Fruit fly (Drosophila melanogaster) whole organism, embryonic: ENCODE results near the gene barr.

Experiments
- Abd-B ChIP-seq: fragments of 200-800 bp; sonication (Bioruptor generic); optimal IDR thresholded peaks from 2 replicates; lab custom pipeline; 2018; ENCODE audit warnings: missing biosample characterization, mild to moderate bottlenecking, missing genetic modification characterization, moderate library complexity
- Aef1 ChIP-seq: fragments of 200-800 bp; sonication (Bioruptor generic); IDR thresholded peaks from 3 replicates; pipeline ENCODE4 v1.3.6; 2022; ENCODE audit warnings: missing biosample characterization, missing genetic modification characterization
- CG10209 ChIP-seq: fragments of 200-800 bp; sonication (Bioruptor generic); optimal IDR thresholded peaks from 3 replicates; lab custom pipeline; 2017; ENCODE audit warnings: missing biosample characterization, mild to moderate bottlenecking, missing genetic modification characterization, missing genetic modification reagents
- CG10267 ChIP-seq: fragments of 200-800 bp; sonication (Bioruptor generic); optimal IDR thresholded peaks from 2 replicates; lab custom pipeline; 2018; ENCODE audit warnings: missing biosample characterization, mild to moderate bottlenecking, missing genetic modification characterization, moderate library complexity
- CG10462 ChIP-seq: fragments of 200-800 bp; sonication (Bioruptor generic); optimal IDR thresholded peaks from 2 replicates; lab custom pipeline; 2016; ENCODE audit warnings: missing biosample characterization, missing genetic modification characterization
- CG11504 ChIP-seq: fragments of 200-800 bp; sonication (Bioruptor generic); optimal IDR thresholded peaks from 3 replicates; lab custom pipeline; 2019; ENCODE audit warnings: missing biosample characterization, mild to moderate bottlenecking, missing genetic modification characterization, moderate library complexity
- CG12236 ChIP-seq: fragments of 200-800 bp; sonication (Bioruptor generic); optimal IDR thresholded peaks from 2 replicates; lab custom pipeline; 2016; ENCODE audit warnings: missing biosample characterization, missing genetic modification characterization
- CG12659 ChIP-seq: fragments of 200-800 bp; sonication (Bioruptor generic); optimal IDR thresholded peaks from 3 replicates; lab custom pipeline; 2017; ENCODE audit warnings: mild to moderate bottlenecking, missing biosample characterization, missing genetic modification reagents, missing genetic modification characterization
- CG13296 ChIP-seq: fragments of 200-800 bp; sonication (Bioruptor generic); optimal IDR thresholded peaks from 3 replicates; lab custom pipeline; 2018; ENCODE audit warnings: missing biosample characterization, mild to moderate bottlenecking, missing genetic modification characterization
- CG14710 ChIP-seq: fragments of 200-800 bp; sonication (Bioruptor generic); optimal IDR thresholded peaks from 3 replicates; lab custom pipeline; 2019; ENCODE audit warnings: missing biosample characterization, mild to moderate bottlenecking, missing genetic modification characterization, moderate library complexity
- CG15514 ChIP-seq: fragments of 200-800 bp; sonication (Bioruptor generic); optimal IDR thresholded peaks from 3 replicates; lab custom pipeline; 2017; ENCODE audit warnings: missing biosample characterization, missing genetic modification characterization, mild to moderate bottlenecking, moderate library complexity, missing genetic modification reagents
- CG18476 ChIP-seq: fragments of 200-800 bp; sonication (Bioruptor generic); optimal IDR thresholded peaks from 2 replicates; lab custom pipeline; 2016; ENCODE audit warnings: missing biosample characterization, mild to moderate bottlenecking, missing genetic modification characterization
- CG2116 ChIP-seq: fragments of 200-800 bp; sonication (Bioruptor generic); optimal IDR thresholded peaks from 3 replicates; lab custom pipeline; 2018; ENCODE audit warnings: missing biosample characterization, mild to moderate bottlenecking, missing genetic modification characterization
- CG2712 ChIP-seq: fragments of 200-800 bp; optimal IDR thresholded peaks from 3 replicates; lab custom pipeline; 2019; ENCODE audit warnings: missing biosample characterization, mild to moderate bottlenecking, missing genetic modification characterization, moderate library complexity
- CG2889 ChIP-seq: fragments of 200-800 bp; sonication (Bioruptor generic); IDR thresholded peaks from 3 replicates; pipeline ENCODE4 v1.3.6; 2022; ENCODE audit warnings: missing biosample characterization, missing genetic modification characterization
- CG31388 ChIP-seq: fragments of 200-800 bp; sonication (Bioruptor generic); optimal IDR thresholded peaks from 2 replicates; lab custom pipeline; 2016; ENCODE audit warnings: missing biosample characterization, missing genetic modification characterization
- CG3281 ChIP-seq: fragments of 200-800 bp; sonication (Bioruptor generic); optimal IDR thresholded peaks from 3 replicates; lab custom pipeline; 2017; ENCODE audit warnings: missing biosample characterization, mild to moderate bottlenecking, missing genetic modification characterization
- CG4328 ChIP-seq: fragments of 200-800 bp; sonication (Bioruptor generic); optimal IDR thresholded peaks from 3 replicates; lab custom pipeline; 2017; ENCODE audit warnings: missing biosample characterization, missing genetic modification reagents, missing genetic modification characterization
- CG7963 ChIP-seq: fragments of 200-800 bp; sonication (Bioruptor generic); IDR thresholded peaks from 3 replicates; pipeline ENCODE4 v1.3.6; 2022; ENCODE audit warnings: missing biosample characterization, missing genetic modification characterization; ENCODE audit not compliant: partially characterized antibody
- CG8924 ChIP-seq: fragments of 200-800 bp; optimal IDR thresholded peaks from 3 replicates; lab custom pipeline; 2019; ENCODE audit warnings: missing biosample characterization, mild to moderate bottlenecking, missing genetic modification characterization, moderate library complexity
- Camta ChIP-seq: fragments of 200-800 bp; sonication (Bioruptor generic); optimal IDR thresholded peaks from 2 replicates; lab custom pipeline; 2016; ENCODE audit warnings: missing biosample characterization, missing genetic modification characterization
- CoRest ChIP-seq: fragments of 200-800 bp; sonication (Bioruptor generic); optimal IDR thresholded peaks from 3 replicates; lab custom pipeline; 2018; ENCODE audit warnings: missing biosample characterization, mild to moderate bottlenecking, missing genetic modification characterization, moderate library complexity
- CrebB ChIP-seq: fragments of 200-800 bp; sonication (Bioruptor generic); optimal IDR thresholded peaks from 3 replicates; lab custom pipeline; 2018; ENCODE audit warnings: missing biosample characterization, mild to moderate bottlenecking, missing genetic modification characterization
- Dll ChIP-seq: fragments of 200-800 bp; sonication (Bioruptor generic); IDR thresholded peaks from 4 replicates; pipeline ENCODE4 v1.3.6; 2022; ENCODE audit warnings: missing biosample characterization, missing genetic modification characterization; ENCODE audit not compliant: partially characterized antibody
- Doc3 ChIP-seq: fragments of 200-800 bp; sonication (Bioruptor generic); IDR thresholded peaks from 3 replicates; pipeline ENCODE4 v1.3.6; 2022; ENCODE audit warnings: missing biosample characterization, missing genetic modification characterization; ENCODE audit not compliant: partially characterized antibody
- E2f2 ChIP-seq: fragments of 200-800 bp; sonication (Bioruptor generic); IDR thresholded peaks from 2 replicates; pipeline ENCODE4 v1.3.6; 2022; ENCODE audit warnings: missing biosample characterization, missing genetic modification characterization
- Elba2 ChIP-seq: fragments of 200-800 bp; sonication (Bioruptor generic); optimal IDR thresholded peaks from 3 replicates; lab custom pipeline; 2016; ENCODE audit warnings: missing biosample characterization, missing genetic modification characterization
- Fer1 ChIP-seq: fragments of 200-800 bp; sonication (Bioruptor generic); optimal IDR thresholded peaks from 2 replicates; lab custom pipeline; 2017; ENCODE audit warnings: missing biosample characterization, mild to moderate bottlenecking, missing genetic modification characterization
- HmgD ChIP-seq: fragments of 200-800 bp; sonication (Bioruptor generic); optimal IDR thresholded peaks from 3 replicates; lab custom pipeline; 2016; ENCODE audit warnings: missing biosample characterization, missing genetic modification characterization
- Jarid2 ChIP-seq: fragments of 200-800 bp; sonication (Bioruptor generic); optimal IDR thresholded peaks from 3 replicates; lab custom pipeline; 2017; ENCODE audit warnings: mild to moderate bottlenecking, missing biosample characterization, missing genetic modification reagents, missing genetic modification characterization
- MESR4 ChIP-seq: fragments of 200-800 bp; sonication (Bioruptor generic); optimal IDR thresholded peaks from 2 replicates; lab custom pipeline; 2018; ENCODE audit warnings: missing biosample characterization, mild to moderate bottlenecking, missing genetic modification characterization, moderate library complexity
- NC2α ChIP-seq: fragments of 200-800 bp; sonication (Bioruptor generic); optimal IDR thresholded peaks from 2 replicates; lab custom pipeline; 2016; ENCODE audit warnings: missing biosample characterization, missing genetic modification characterization
- Nf-YC ChIP-seq: fragments of 200-800 bp; optimal IDR thresholded peaks from 3 replicates; lab custom pipeline; 2019; ENCODE audit warnings: missing biosample characterization, mild to moderate bottlenecking, missing genetic modification characterization, moderate library complexity
- Opbp ChIP-seq: fragments of 200-800 bp; sonication (Bioruptor generic); IDR thresholded peaks from 3 replicates; pipeline ENCODE4 v1.3.6; 2022; ENCODE audit warnings: missing biosample characterization, missing genetic modification characterization; ENCODE audit not compliant: partially characterized antibody
- Sry-β ChIP-seq: fragments of 200-800 bp; sonication (Bioruptor generic); optimal IDR thresholded peaks from 2 replicates; lab custom pipeline; 2018; ENCODE audit warnings: missing biosample characterization, mild to moderate bottlenecking, missing genetic modification characterization, moderate library complexity
- ara ChIP-seq: fragments of 200-800 bp; sonication (Bioruptor generic); IDR thresholded peaks from 2 replicates; pipeline ENCODE4 v1.3.6; 2022; ENCODE audit warnings: missing biosample characterization, missing genetic modification characterization
- cato ChIP-seq: fragments of 200-800 bp; sonication (Bioruptor generic); optimal IDR thresholded peaks from 2 replicates; lab custom pipeline; 2016; ENCODE audit warnings: missing biosample characterization, missing genetic modification characterization, borderline replicate concordance
- chinmo ChIP-seq: fragments of 200-800 bp; sonication (Bioruptor generic); IDR thresholded peaks from 4 replicates; pipeline ENCODE4 v1.3.6; 2022; ENCODE audit warnings: missing biosample characterization, missing genetic modification characterization; ENCODE audit not compliant: partially characterized antibody
- dpn ChIP-seq, 2 experiments: fragments of 200-800 bp; sonication (Bioruptor generic); optimal IDR thresholded peaks; 3 replicates each; lab custom pipeline; 2016; ENCODE audit warnings: missing biosample characterization in 2 of 2, missing genetic modification characterization in 2 of 2
- gro ChIP-seq: fragments of 200-800 bp; sonication (Bioruptor generic); optimal IDR thresholded peaks from 2 replicates; lab custom pipeline; 2016; ENCODE audit warnings: missing biosample characterization, missing genetic modification characterization
- mirr ChIP-seq: fragments of 200-800 bp; sonication (Bioruptor generic); optimal IDR thresholded peaks from 3 replicates; lab custom pipeline; 2018; ENCODE audit warnings: missing biosample characterization, mild to moderate bottlenecking, missing genetic modification characterization
- nau ChIP-seq: fragments of 200-800 bp; sonication (Bioruptor generic); optimal IDR thresholded peaks from 3 replicates; lab custom pipeline; 2017; ENCODE audit warnings: missing biosample characterization, mild to moderate bottlenecking, missing genetic modification characterization, missing genetic modification reagents
- nerfin-2 ChIP-seq: fragments of 200-800 bp; sonication (Bioruptor generic); IDR thresholded peaks from 2 replicates; pipeline ENCODE4 v1.3.6; 2022; ENCODE audit warnings: missing biosample characterization, missing genetic modification characterization; ENCODE audit not compliant: partially characterized antibody
- nmo ChIP-seq: fragments of 200-800 bp; sonication (Bioruptor generic); optimal IDR thresholded peaks from 2 replicates; lab custom pipeline; 2018; ENCODE audit warnings: missing biosample characterization, mild to moderate bottlenecking, missing genetic modification characterization, moderate library complexity
- nom ChIP-seq: fragments of 200-800 bp; sonication (Bioruptor generic); optimal IDR thresholded peaks from 2 replicates; lab custom pipeline; 2017; ENCODE audit warnings: missing biosample characterization, missing genetic modification characterization, mild to moderate bottlenecking, moderate library complexity, missing genetic modification reagents
- rib ChIP-seq: fragments of 200-800 bp; sonication (Bioruptor generic); IDR thresholded peaks from 2 replicates; pipeline ENCODE4 v1.3.6; 2022; ENCODE audit warnings: missing biosample characterization, missing genetic modification characterization
- schlank ChIP-seq: fragments of 200-800 bp; sonication (Bioruptor generic); optimal IDR thresholded peaks from 2 replicates; lab custom pipeline; 2018; ENCODE audit warnings: missing biosample characterization, mild to moderate bottlenecking, missing genetic modification characterization
- seq ChIP-seq: fragments of 200-800 bp; sonication (Bioruptor generic); IDR thresholded peaks from 2 replicates; pipeline ENCODE4 v1.3.6; 2022; ENCODE audit warnings: missing biosample characterization, missing genetic modification characterization
- vnd ChIP-seq: fragments of 200-800 bp; sonication (Bioruptor generic); IDR thresholded peaks from 3 replicates; pipeline ENCODE4 v1.3.6; 2022; ENCODE audit warnings: missing biosample characterization, missing genetic modification characterization; ENCODE audit not compliant: partially characterized antibody
- zfh1 ChIP-seq: fragments of 200-800 bp; sonication (Bioruptor generic); IDR thresholded peaks from 3 replicates; pipeline ENCODE4 v1.3.6; 2022; ENCODE audit warnings: missing biosample characterization, missing genetic modification characterization

barr gene

dm6 chr2L:20066233-20066650, 5.1 kb upstream of the barr start, which contains the start of gene bwa (continued):
- peak; percentile 25 for TF ChIP-seq nom (GFP tag; lab: Kevin White, UChicago)
- peak; percentile 28 for TF ChIP-seq CG14710 (tag; lab: Kevin White, UChicago)
- peak; percentile 4 for TF ChIP-seq Fer1 (GFP tag; lab: Kevin White, UChicago)
- TF ChIP-seq CG10267 = peak; percentile 31
- TF ChIP-seq CG2116 = peak; percentile 22
- peak; percentile 46 for TF ChIP-seq HmgD
- TF ChIP-seq E2f2 = peak; percentile 90
- 0 out of 2 replicates have a peak, but pooled peaks have one; percentile 42 for TF ChIP-seq rib (GFP tag; lab: Robert Waterston, UW)
- peak; percentile 31 for TF ChIP-seq CG2712
- TF ChIP-seq nau (GFP tag; lab: Kevin White, UChicago) = no peak
- TF ChIP-seq CoRest (tag; lab: Kevin White, UChicago) = peak; percentile 78
- peak; percentile 25 for TF ChIP-seq CG13296 (GFP tag; lab: Kevin White, UChicago)
- no peak for TF ChIP-seq CG12236 (GFP tag; lab: Kevin White, UChicago)
- TF ChIP-seq CG15514 (GFP tag; lab: Kevin White, UChicago) = peak; percentile 64
- peak; percentile 52 for TF ChIP-seq MESR4 (GFP tag; lab: Kevin White, UChicago)
- TF ChIP-seq mirr = peak; percentile 26
- TF ChIP-seq CG18476 (GFP tag; lab: Kevin White, UChicago) = no peak
- no peak for TF ChIP-seq CG2889 (GFP tag; lab: Robert Waterston, UW)
- no peak for TF ChIP-seq NC2α (GFP tag; lab: Kevin White, UChicago)
- TF ChIP-seq Jarid2 = peak; percentile 78
- peak; percentile 99 for TF ChIP-seq CG10462
- peak; percentile 10 for TF ChIP-seq CG3281
- TF ChIP-seq CG8924 (tag; lab: Kevin White, UChicago) = peak; percentile 32
- peak; percentile 12 for TF ChIP-seq Abd-B (GFP tag; lab: Kevin White, UChicago)
- TF ChIP-seq gro (GFP tag; lab: Kevin White, UChicago) = peak; percentile 41
- no peak for TF ChIP-seq seq
- peak in 1 of 2 experiments; percentile 21 for TF ChIP-seq dpn (GFP tag; optimal IDR thresholded peaks at IDR 0.05; lab: Kevin White, UChicago)
- 0 out of 4 replicates have a peak, but pooled peaks have one; percentile 45 for TF ChIP-seq chinmo (GFP tag; lab: Robert Waterston, UW)
- TF ChIP-seq CG12659 = peak; percentile 67
- TF ChIP-seq nmo (GFP tag; lab: Kevin White, UChicago) = peak; percentile 25
- no peak for TF ChIP-seq CG4328

dm6 chr2L:20065516-20065915, 4.3 kb upstream of the barr start, which contains the start of gene vls:
vls (minus strand) TSS chr2L:20065679.
- no peak for TF ChIP-seq zfh1 (GFP tag; lab: Robert Waterston, UW)
- TF ChIP-seq Sry-β = peak; percentile 36
- TF ChIP-seq Camta (GFP tag; lab: Kevin White, UChicago) = no peak
- peak; percentile 87 for TF ChIP-seq Dll (GFP tag; lab: Robert Waterston, UW)
- no peak for TF ChIP-seq CrebB (tag; lab: Kevin White, UChicago)
- TF ChIP-seq Aef1 (GFP tag; lab: Robert Waterston, UW) = no peak
- no peak for TF ChIP-seq cato (GFP tag; lab: Kevin White, UChicago)
- TF ChIP-seq CG31388 (GFP tag; lab: Kevin White, UChicago) = no peak
- TF ChIP-seq Nf-YC (tag; lab: Kevin White, UChicago) = no peak
- TF ChIP-seq CG10209 = no peak
- no peak for TF ChIP-seq schlank (tag; lab: Kevin White, UChicago)
- TF ChIP-seq vnd (GFP tag; lab: Robert Waterston, UW) = peak; percentile 75
- peak; percentile 55; the same call in 1 of the 3 replicates for TF ChIP-seq CG7963
- TF ChIP-seq nerfin-2 (GFP tag; lab: Robert Waterston, UW) = peak; percentile 63
- no peak for TF ChIP-seq CG11504 (tag; lab: Kevin White, UChicago)
- no peak for TF ChIP-seq Elba2
- TF ChIP-seq Doc3 = peak; percentile 82
- TF ChIP-seq Opbp (GFP tag; lab: Robert Waterston, UW) = peak; percentile 79; the same call in 2 of the 3 replicates
- TF ChIP-seq ara (GFP tag; lab: Robert Waterston, UW) = no peak
